Worm (Caenorhabditis elegans) whole organism, L2 larva: ENCODE measurements around the gene rnp-7.

ENCODE experiments used
- F13H6.1 ChIP-seq: sonication (generic microtip); optimal IDR thresholded peaks from 2 replicates; lab custom pipeline; 2016; ENCODE audit warnings: missing genetic modification characterization, missing compliant biosample characterization
- ama-1 ChIP-seq: fragments of 150-350 bp; optimal IDR thresholded peaks from 2 replicates; lab custom pipeline; 2018; ENCODE audit warnings: inconsistent platforms
- ceh-16 ChIP-seq: fragments of 150-350 bp; optimal IDR thresholded peaks from 2 replicates; lab custom pipeline; 2014; ENCODE audit warnings: missing biosample characterization, missing genetic modification characterization
- elt-3 ChIP-seq: sonication (generic microtip); optimal IDR thresholded peaks from 2 replicates; lab custom pipeline; 2017; ENCODE audit warnings: missing biosample characterization, missing genetic modification characterization
- gmeb-1 ChIP-seq: fragments of 150-350 bp; optimal IDR thresholded peaks from 2 replicates; lab custom pipeline; 2014; ENCODE audit warnings: missing biosample characterization, missing genetic modification characterization
- lin-11 ChIP-seq: fragments of 150-350 bp; sonication (generic microtip); optimal IDR thresholded peaks from 2 replicates; lab custom pipeline; 2014; ENCODE audit warnings: missing biosample characterization, missing genetic modification characterization, inconsistent platforms, mixed read lengths
- mbf-1 ChIP-seq: sonication (generic microtip); optimal IDR thresholded peaks from 2 replicates; lab custom pipeline; 2017; ENCODE audit warnings: missing biosample characterization, missing genetic modification characterization
- nhr-10 ChIP-seq: sonication (generic microtip); optimal IDR thresholded peaks from 2 replicates; lab custom pipeline; 2017; ENCODE audit warnings: missing biosample characterization, missing genetic modification characterization
- nhr-11 ChIP-seq: fragments of 150-350 bp; optimal IDR thresholded peaks from 2 replicates; lab custom pipeline; 2014; ENCODE audit warnings: missing biosample characterization, missing genetic modification characterization
- nhr-25 ChIP-seq: fragments of 150-350 bp; sonication (generic microtip); optimal IDR thresholded peaks from 3 replicates; lab custom pipeline; 2014; ENCODE audit warnings: missing biosample characterization, missing genetic modification characterization
- nhr-6 ChIP-seq: fragments of 150-350 bp; optimal IDR thresholded peaks from 2 replicates; lab custom pipeline; 2014; ENCODE audit warnings: missing biosample characterization, missing genetic modification characterization
- nhr-77 ChIP-seq: fragments of 150-350 bp; optimal IDR thresholded peaks from 2 replicates; lab custom pipeline; 2014; ENCODE audit warnings: missing biosample characterization, missing genetic modification characterization
- sem-4 ChIP-seq: fragments of 150-350 bp; optimal IDR thresholded peaks from 2 replicates; lab custom pipeline; 2014; ENCODE audit warnings: missing biosample characterization, missing genetic modification reagents, missing genetic modification characterization
- sma-3 ChIP-seq: sonication (generic microtip); optimal IDR thresholded peaks from 2 replicates; lab custom pipeline; 2016; ENCODE audit warnings: missing genetic modification reagents, missing genetic modification characterization, missing compliant biosample characterization
- sma-9 ChIP-seq, 2 experiments: fragments of 150-350 bp in 1 of 2; sonication (generic microtip) in 1 of 2; optimal IDR thresholded peaks; 2 replicates each; lab custom pipeline; 2014 to 2016; ENCODE audit warnings: missing genetic modification characterization in 2 of 2, mild to moderate bottlenecking in 1 of 2, missing biosample characterization in 1 of 2, missing compliant biosample characterization in 1 of 2, missing genetic modification reagents in 1 of 2, moderate library complexity in 1 of 2
- unc-39 ChIP-seq: fragments of 150-350 bp; optimal IDR thresholded peaks from 2 replicates; lab custom pipeline; 2014; ENCODE audit warnings: missing biosample characterization, missing genetic modification characterization
- unc-62 ChIP-seq: fragments of 150-350 bp; optimal IDR thresholded peaks from 2 replicates; lab custom pipeline; 2014; ENCODE audit warnings: missing biosample characterization, missing genetic modification reagents, missing genetic modification characterization

rnp-7 gene

ce11 chrIII:7112285-7112684 lies 48.7 kb downstream of the rnp-7 start:
- no peak for TF ChIP-seq ceh-16 (tag; lab: Kevin White, UChicago)
- TF ChIP-seq sma-3 (GFP tag; lab: Kevin White, UChicago): no peak
- TF ChIP-seq nhr-10 (tag; lab: Kevin White, UChicago): no peak
- no peak for TF ChIP-seq nhr-25 (tag; lab: Kevin White, UChicago)
- no peak for TF ChIP-seq nhr-11 (tag; lab: Kevin White, UChicago)
- TF ChIP-seq unc-62: no peak
- TF ChIP-seq nhr-77 (tag; lab: Kevin White, UChicago): no peak
- no peak for TF ChIP-seq nhr-6 (tag; lab: Kevin White, UChicago)
- TF ChIP-seq F13H6.1: no peak
- TF ChIP-seq gmeb-1: no peak
- no peak for TF ChIP-seq sma-9 (GFP tag; optimal IDR thresholded peaks at IDR 0.05; lab: Kevin White, UChicago)
- no peak for TF ChIP-seq sma-9 (tag; optimal IDR thresholded peaks at IDR 0.05; lab: Kevin White, UChicago)
- no peak for TF ChIP-seq elt-3 (tag; lab: Kevin White, UChicago)
- TF ChIP-seq ama-1 (lab: Kevin White, UChicago): no peak
- TF ChIP-seq lin-11 (tag; lab: Kevin White, UChicago): no peak
- no peak for TF ChIP-seq mbf-1 (tag; lab: Kevin White, UChicago)
- no peak for TF ChIP-seq sem-4 (tag; lab: Kevin White, UChicago)
- TF ChIP-seq, all 48 proteins: peak for 0

ce11 chrIII:7111793-7112192 lies 49.2 kb downstream of the rnp-7 start, which contains the start of gene B0280.7:
B0280.7 (minus strand) TSS chrIII:7111893.
- peak; percentile 9 for TF ChIP-seq nhr-25 (tag; lab: Kevin White, UChicago)
- TF ChIP-seq unc-39: no peak
- no peak for TF ChIP-seq nhr-10 (tag; lab: Kevin White, UChicago)
- TF ChIP-seq, all 48 proteins: peak for 1
